Fruit fly (Drosophila melanogaster) whole organism, pupa: ENCODE results near the gene CG8673.

ENCODE experiments used
- CG10348 ChIP-seq: fragments of 200-800 bp; sonication (Bioruptor generic); IDR thresholded peaks from 2 replicates; pipeline ENCODE4 v1.3.6; 2022; ENCODE audit warnings: missing biosample characterization, missing genetic modification characterization
- CG12605 ChIP-seq: fragments of 200-800 bp; sonication (Bioruptor generic); IDR thresholded peaks from 2 replicates; pipeline ENCODE4 v1.3.6; 2022; ENCODE audit warnings: missing biosample characterization, missing genetic modification characterization
- CG13204 ChIP-seq: fragments of 200-800 bp; sonication (Bioruptor generic); optimal IDR thresholded peaks from 2 replicates; lab custom pipeline; 2018; ENCODE audit warnings: missing biosample characterization, mild to moderate bottlenecking, missing genetic modification characterization, moderate library complexity
- CG14655 ChIP-seq: fragments of 200-800 bp; sonication (Bioruptor generic); optimal IDR thresholded peaks from 3 replicates; lab custom pipeline; 2017; ENCODE audit warnings: mild to moderate bottlenecking, missing biosample characterization, missing genetic modification reagents, missing genetic modification characterization
- CG15710 ChIP-seq: fragments of 200-800 bp; sonication (Bioruptor generic); optimal IDR thresholded peaks from 2 replicates; lab custom pipeline; 2018; ENCODE audit warnings: missing biosample characterization, mild to moderate bottlenecking, missing genetic modification characterization, moderate library complexity
- CG17806 ChIP-seq: fragments of 200-800 bp; sonication (Bioruptor generic); optimal IDR thresholded peaks from 2 replicates; lab custom pipeline; 2018; ENCODE audit warnings: missing biosample characterization, mild to moderate bottlenecking, missing genetic modification characterization, moderate library complexity
- CG32121 ChIP-seq: fragments of 200-800 bp; sonication (Bioruptor generic); IDR thresholded peaks from 2 replicates; pipeline ENCODE4 v1.3.6; 2022; ENCODE audit warnings: missing biosample characterization, missing genetic modification characterization
- CG34367 ChIP-seq: fragments of 200-800 bp; sonication (Bioruptor generic); optimal IDR thresholded peaks from 2 replicates; lab custom pipeline; 2018; ENCODE audit warnings: missing biosample characterization, mild to moderate bottlenecking, missing genetic modification characterization
- CG4496 ChIP-seq: fragments of 200-800 bp; sonication (Bioruptor generic); IDR thresholded peaks from 3 replicates; pipeline ENCODE4 v1.3.6; 2022; ENCODE audit warnings: missing biosample characterization, missing genetic modification characterization
- CG8159 ChIP-seq: fragments of 200-800 bp; sonication (Bioruptor generic); optimal IDR thresholded peaks from 3 replicates; lab custom pipeline; 2018; ENCODE audit warnings: missing biosample characterization, mild to moderate bottlenecking, missing genetic modification characterization, moderate library complexity
- CG8301 ChIP-seq: fragments of 200-800 bp; sonication (Bioruptor generic); optimal IDR thresholded peaks from 2 replicates; lab custom pipeline; 2018; ENCODE audit warnings: missing biosample characterization, mild to moderate bottlenecking, missing genetic modification characterization
- CG9948 ChIP-seq: fragments of 200-800 bp; sonication (Bioruptor generic); optimal IDR thresholded peaks from 2 replicates; lab custom pipeline; 2018; ENCODE audit warnings: missing biosample characterization, mild to moderate bottlenecking, missing genetic modification characterization, moderate library complexity
- D1 ChIP-seq: fragments of 200-800 bp; sonication (Bioruptor generic); optimal IDR thresholded peaks from 2 replicates; lab custom pipeline; 2018; ENCODE audit warnings: missing biosample characterization, mild to moderate bottlenecking, missing genetic modification characterization, moderate library complexity
- EcR ChIP-seq: fragments of 200-800 bp; sonication (Bioruptor generic); optimal IDR thresholded peaks from 3 replicates; lab custom pipeline; 2019; ENCODE audit warnings: missing biosample characterization, missing genetic modification characterization, mild to moderate bottlenecking, moderate library complexity, missing genetic modification reagents
- Ets98B ChIP-seq: fragments of 200-800 bp; sonication (Bioruptor generic); IDR thresholded peaks from 2 replicates; pipeline ENCODE4 v1.3.6; 2022; ENCODE audit warnings: missing biosample characterization, missing genetic modification characterization
- Pif1A ChIP-seq: fragments of 200-800 bp; sonication (Bioruptor generic); optimal IDR thresholded peaks from 3 replicates; lab custom pipeline; 2016; ENCODE audit warnings: missing biosample characterization, missing genetic modification characterization
- Pif1B ChIP-seq: fragments of 200-800 bp; sonication (Bioruptor generic); optimal IDR thresholded peaks from 3 replicates; lab custom pipeline; 2016; ENCODE audit warnings: missing biosample characterization, missing genetic modification characterization
- Snoo ChIP-seq: fragments of 200-800 bp; sonication (Bioruptor generic); optimal IDR thresholded peaks from 3 replicates; lab custom pipeline; 2017; ENCODE audit warnings: missing biosample characterization, mild to moderate bottlenecking, missing genetic modification characterization, inconsistent platforms
- fd96Ca ChIP-seq: fragments of 200-800 bp; sonication (Bioruptor generic); IDR thresholded peaks from 3 replicates; pipeline ENCODE4 v1.3.6; 2022; ENCODE audit warnings: missing biosample characterization, missing genetic modification characterization
- gl ChIP-seq: fragments of 200-800 bp; sonication (Bioruptor generic); optimal IDR thresholded peaks from 2 replicates; lab custom pipeline; 2018; ENCODE audit warnings: missing biosample characterization, mild to moderate bottlenecking, missing genetic modification characterization
- rn ChIP-seq: fragments of 200-800 bp; sonication (Bioruptor generic); IDR thresholded peaks from 2 replicates; pipeline ENCODE4 v1.3.6; 2022; ENCODE audit warnings: missing biosample characterization, missing genetic modification characterization

Gene CG8673

DNA sequence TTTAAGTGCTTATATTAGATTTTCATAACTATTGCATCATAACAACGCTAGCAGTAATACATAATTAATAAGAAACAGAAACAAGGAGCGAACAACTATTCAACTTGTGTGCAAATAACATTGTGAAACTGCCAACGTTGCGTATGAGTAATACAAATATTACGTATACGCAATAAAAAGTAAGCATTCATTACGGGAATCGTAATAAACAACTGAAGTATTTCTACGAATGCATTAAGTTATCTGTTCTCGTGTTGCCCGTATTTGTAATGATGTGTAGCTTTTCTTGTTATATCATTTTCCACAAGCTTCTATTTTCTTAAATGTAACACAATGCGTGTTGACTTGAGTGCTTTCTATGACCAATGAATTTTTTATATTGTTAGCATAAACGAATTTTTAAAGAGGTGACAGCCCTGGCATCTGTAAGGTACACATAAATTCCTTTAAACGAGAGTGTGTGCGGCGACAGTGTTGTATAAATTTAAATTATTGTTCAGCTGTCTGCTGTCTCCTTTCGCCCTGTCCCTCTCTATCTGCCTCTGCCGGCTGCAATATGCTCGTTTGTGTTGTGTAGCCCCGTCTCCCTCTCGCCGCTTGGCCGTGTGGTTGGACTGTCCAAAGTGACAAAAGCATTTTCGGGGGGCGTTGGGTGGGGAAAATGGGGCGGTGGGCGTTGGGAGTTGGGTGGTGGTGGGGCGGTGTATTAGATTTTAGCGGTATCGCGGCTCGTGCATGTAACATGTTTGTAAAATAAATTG lies 24.3 kb upstream of the CG8673 start:
- TF ChIP-seq Ets98B (no peak), CG15710 (tag; lab: Kevin White, UChicago) (no peak), gl (tag; lab: Kevin White, UChicago) (no peak), CG10348 (GFP tag; lab: Robert Waterston, UW) (no peak), Pif1A (GFP tag; lab: Kevin White, UChicago) (peak; percentile 4), rn (GFP tag; lab: Robert Waterston, UW) (no peak), CG32121 (GFP tag; lab: Robert Waterston, UW) (peak; percentile 55; the same call in 1 of the 2 replicates), CG8301 (no peak)

dm6 chr2L:8100489-8101352 lies 23.4 kb upstream of the CG8673 start:
- peak; percentile 40 for TF ChIP-seq CG8301
- no peak for TF ChIP-seq CG34367 (tag; lab: Kevin White, UChicago)
- TF ChIP-seq EcR: peak; percentile 82
- TF ChIP-seq rn (GFP tag; lab: Robert Waterston, UW): no peak
- TF ChIP-seq CG13204 (GFP tag; lab: Kevin White, UChicago): no peak
- TF ChIP-seq CG32121 (GFP tag; lab: Robert Waterston, UW): no peak
- peak; percentile 24 for TF ChIP-seq Pif1A (GFP tag; lab: Kevin White, UChicago)
- peak; percentile 19 for TF ChIP-seq Snoo (tag; lab: Kevin White, UChicago)
- TF ChIP-seq CG14655: no peak
- TF ChIP-seq CG10348 (GFP tag; lab: Robert Waterston, UW): no peak
- TF ChIP-seq gl (tag; lab: Kevin White, UChicago): no peak
- no peak for TF ChIP-seq CG12605
- no peak for TF ChIP-seq CG8159 (tag; lab: Kevin White, UChicago)
- no peak for TF ChIP-seq D1
- peak; percentile 52 for TF ChIP-seq CG17806 (tag; lab: Kevin White, UChicago)
- TF ChIP-seq CG15710 (tag; lab: Kevin White, UChicago): peak; percentile 55
- TF ChIP-seq fd96Ca (GFP tag; lab: Robert Waterston, UW): no peak
- no peak for TF ChIP-seq Pif1B
- TF ChIP-seq CG4496 (GFP tag; lab: Robert Waterston, UW): no peak
- TF ChIP-seq Ets98B: peak; percentile 9; the same call in 1 of the 2 replicates
- TF ChIP-seq CG9948 (tag; lab: Kevin White, UChicago): peak; percentile 33
- TF ChIP-seq, all 21 proteins: peak for 8

- TF ChIP-seq CG8301: no peak
Observed at dm6 chr2L:8103073-8103472, 21.1 kb upstream of the CG8673 start.

dm6 chr2L:8104094-8104493 lies 20.0 kb upstream of the CG8673 start:
- TF ChIP-seq Snoo (tag; lab: Kevin White, UChicago) (no peak), CG8301 (no peak), Ets98B (no peak), gl (tag; lab: Kevin White, UChicago) (no peak), Pif1A (GFP tag; lab: Kevin White, UChicago) (no peak), CG8159 (tag; lab: Kevin White, UChicago) (no peak), D1 (no peak), CG13204 (GFP tag; lab: Kevin White, UChicago) (no peak), CG14655 (no peak)

DNA sequence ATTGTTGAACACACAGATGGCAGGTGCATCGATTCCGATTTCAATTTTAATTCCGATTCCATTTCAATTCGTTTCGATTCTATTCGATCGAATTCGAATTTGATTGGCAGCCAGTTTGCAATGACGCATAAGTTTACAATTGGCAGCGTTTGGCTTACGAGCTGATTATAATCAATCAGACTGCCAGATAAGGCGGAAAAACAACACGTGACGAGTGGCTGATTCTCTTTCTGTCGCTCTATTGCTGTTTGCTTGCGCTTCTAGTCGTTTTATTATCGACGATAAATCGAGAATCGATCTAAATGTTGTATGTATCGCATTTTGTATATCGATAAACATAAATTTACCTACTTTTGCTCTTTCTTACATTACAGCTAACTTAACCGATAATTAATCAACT lies 19.4 kb upstream of the CG8673 start:
- TF ChIP-seq CG17806 (tag; lab: Kevin White, UChicago) (no peak), CG10348 (GFP tag; lab: Robert Waterston, UW) (no peak), CG34367 (tag; lab: Kevin White, UChicago) (no peak), D1 (no peak), fd96Ca (GFP tag; lab: Robert Waterston, UW) (no peak), gl (tag; lab: Kevin White, UChicago) (no peak), CG14655 (no peak), CG9948 (tag; lab: Kevin White, UChicago) (no peak), rn (GFP tag; lab: Robert Waterston, UW) (no peak), Ets98B (no peak), EcR (no peak), CG32121 (GFP tag; lab: Robert Waterston, UW) (no peak), CG13204 (GFP tag; lab: Kevin White, UChicago) (no peak), CG8159 (tag; lab: Kevin White, UChicago) (no peak), Pif1A (GFP tag; lab: Kevin White, UChicago) (no peak), CG15710 (tag; lab: Kevin White, UChicago) (no peak), Snoo (tag; lab: Kevin White, UChicago) (no peak)
